Fruit fly (Drosophila melanogaster) ovary, adult (tissue): ENCODE data around the gene slmb.

Source experiments
- CG17801 ChIP-seq: fragments of 200-800 bp; optimal IDR thresholded peaks from 2 replicates; lab custom pipeline; 2019; ENCODE audit warnings: missing biosample characterization, mild to moderate bottlenecking, missing genetic modification characterization, moderate library complexity; ENCODE audit not compliant: partially characterized antibody

slmb gene

DNA sequence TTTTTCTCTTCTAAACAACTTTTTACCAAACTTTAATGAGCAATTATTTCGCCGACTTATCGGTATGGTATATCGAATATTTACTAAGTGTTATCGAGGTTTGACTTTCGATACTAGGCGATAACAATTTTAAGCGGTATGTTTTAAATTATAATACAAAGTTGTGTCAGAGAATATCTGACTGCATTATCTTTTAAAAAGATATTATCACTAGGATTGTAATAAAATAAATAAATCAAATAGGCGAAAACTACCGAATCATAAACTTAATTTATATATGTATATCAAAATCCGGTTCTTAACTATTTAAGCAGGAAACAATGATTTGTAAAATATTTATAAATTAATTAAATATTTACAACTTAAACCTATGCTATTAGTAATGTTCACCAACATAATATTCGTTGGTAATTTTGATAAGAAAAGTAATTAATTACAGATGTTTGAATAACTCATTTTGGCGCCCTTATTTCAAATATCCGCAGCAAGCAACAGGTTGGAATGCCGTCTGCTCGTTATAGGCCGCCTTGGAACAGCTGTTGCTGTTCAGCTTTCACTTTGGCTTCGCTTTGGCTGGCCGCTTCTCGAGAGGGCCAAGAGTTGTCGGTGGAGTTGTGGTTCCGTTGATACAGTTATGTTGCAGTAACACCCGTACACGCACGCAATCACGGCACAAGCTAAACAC, 19.2 kb downstream of the slmb start, which contains the start of the genes Sec15 and rtet:
Sec15 (minus strand) TSS at position 66 of the 685 bp plus-strand sequence.
rtet (plus strand) TSS at position 540 of the 685 bp plus-strand sequence.
- peak; percentile 73 for TF ChIP-seq CG17801 (GFP tag; lab: Kevin White, UChicago)

DNA sequence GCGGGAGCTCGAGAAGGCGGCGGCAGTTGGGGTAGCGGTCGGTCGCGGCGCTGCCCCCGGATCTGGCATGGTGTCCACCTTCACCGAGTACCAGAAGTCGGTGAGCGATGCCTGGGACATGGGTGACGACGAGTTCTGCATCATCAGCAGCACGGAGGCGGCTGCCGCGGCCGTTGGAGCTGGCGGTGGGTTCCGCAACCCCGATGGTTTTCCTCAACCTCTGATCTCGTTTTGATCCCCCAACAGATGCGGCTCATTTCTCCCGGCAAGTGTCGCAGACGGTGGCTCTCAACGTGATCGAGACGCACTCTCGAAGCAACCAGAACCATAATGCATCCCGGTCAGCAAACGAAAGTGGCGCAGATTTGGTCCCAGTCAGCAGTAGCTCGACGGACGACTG, 24.8 kb downstream of the slmb start:
- no peak for TF ChIP-seq CG17801 (GFP tag; lab: Kevin White, UChicago)

DNA sequence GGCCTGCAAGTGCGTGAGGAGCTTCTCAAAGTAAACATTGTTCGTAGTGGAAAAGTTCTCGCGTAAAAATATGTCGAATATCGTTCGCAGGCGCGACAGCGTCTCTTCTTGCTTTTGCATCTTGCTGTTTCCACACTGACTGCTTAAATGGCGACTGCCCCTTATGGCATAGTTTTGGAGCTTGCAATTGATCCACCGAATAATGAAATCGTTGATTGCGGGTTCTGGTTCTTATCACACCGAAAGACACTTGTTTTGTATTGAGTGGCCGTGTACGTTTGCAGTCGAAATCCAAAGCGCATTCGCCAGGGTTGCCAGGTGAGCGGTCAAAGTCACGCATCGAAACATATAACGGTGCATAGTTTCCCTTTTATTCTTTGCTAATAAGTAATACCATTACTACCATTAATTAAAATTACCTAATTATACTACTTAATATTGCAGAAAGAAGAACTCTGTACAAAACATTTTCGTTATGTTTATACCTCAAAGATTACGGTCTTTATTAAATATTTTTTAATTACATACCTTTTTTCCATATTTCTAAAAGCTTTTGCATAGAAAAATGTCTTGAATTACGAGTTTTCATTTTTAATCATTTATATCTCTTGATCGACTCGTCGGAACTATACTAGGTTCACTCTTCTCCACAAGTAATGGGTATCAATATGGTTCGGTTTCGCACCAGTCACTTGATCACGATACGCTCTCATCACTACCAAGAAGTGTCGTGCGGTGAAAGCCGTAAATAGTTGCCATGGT, 25.7 kb downstream of the slmb start, which contains the start of the genes CG7044 and Tbc1d22:
CG7044 (minus strand) TSS at position 266 of the 762 bp plus-strand sequence.
Tbc1d22 (plus strand) TSS at position 747 of the 762 bp plus-strand sequence.
- peak; percentile 15 for TF ChIP-seq CG17801 (GFP tag; lab: Kevin White, UChicago)

DNA sequence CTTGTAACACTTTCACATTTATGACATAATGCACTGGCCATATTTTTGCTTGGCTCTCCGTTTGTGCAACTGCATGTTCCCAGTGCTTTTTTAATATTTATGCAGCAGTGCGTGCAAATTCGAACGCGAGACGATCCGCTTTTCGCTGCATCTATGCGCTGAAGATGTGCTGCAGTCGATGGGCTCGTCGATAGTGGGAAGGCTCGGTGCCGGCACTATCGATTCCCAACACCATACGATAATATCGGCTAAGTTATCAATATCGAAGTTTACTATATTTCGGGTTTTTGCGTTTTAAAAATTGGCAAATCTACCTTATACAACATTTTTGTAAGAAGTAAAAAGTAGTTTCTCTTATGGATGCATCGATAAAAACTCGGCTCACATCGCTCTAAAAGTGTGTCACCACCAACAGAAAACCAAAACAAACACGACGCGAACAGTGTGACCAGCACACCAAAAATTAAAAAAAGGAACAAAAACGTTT, 29.6 kb downstream of the slmb start, which contains the start of gene RhoGAP93B:
RhoGAP93B (minus strand) TSS at position 197 of the 487 bp plus-strand sequence.
- TF ChIP-seq CG17801 (GFP tag; lab: Kevin White, UChicago), result peak; percentile 95

DNA sequence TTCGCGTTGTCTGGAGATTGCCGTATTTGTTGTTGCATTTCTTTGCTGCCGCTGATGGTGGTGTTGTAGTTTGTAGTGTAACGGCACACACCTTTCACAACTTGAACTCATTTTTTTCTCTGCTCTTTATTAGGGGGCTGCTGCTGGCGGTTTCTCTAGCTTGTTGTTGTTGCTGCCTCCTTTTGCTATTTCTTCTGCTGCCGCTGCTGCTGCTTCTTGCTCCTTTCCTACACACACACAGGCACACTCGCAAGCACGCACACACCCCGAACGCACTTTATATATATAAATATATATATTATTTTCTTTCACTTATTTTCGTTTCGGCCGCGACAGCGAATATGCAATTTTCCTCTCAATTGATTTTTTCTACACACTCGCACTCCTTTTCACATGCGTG, 30.1 kb downstream of the slmb start:
- TF ChIP-seq CG17801 (GFP tag; lab: Kevin White, UChicago), result no peak

DNA sequence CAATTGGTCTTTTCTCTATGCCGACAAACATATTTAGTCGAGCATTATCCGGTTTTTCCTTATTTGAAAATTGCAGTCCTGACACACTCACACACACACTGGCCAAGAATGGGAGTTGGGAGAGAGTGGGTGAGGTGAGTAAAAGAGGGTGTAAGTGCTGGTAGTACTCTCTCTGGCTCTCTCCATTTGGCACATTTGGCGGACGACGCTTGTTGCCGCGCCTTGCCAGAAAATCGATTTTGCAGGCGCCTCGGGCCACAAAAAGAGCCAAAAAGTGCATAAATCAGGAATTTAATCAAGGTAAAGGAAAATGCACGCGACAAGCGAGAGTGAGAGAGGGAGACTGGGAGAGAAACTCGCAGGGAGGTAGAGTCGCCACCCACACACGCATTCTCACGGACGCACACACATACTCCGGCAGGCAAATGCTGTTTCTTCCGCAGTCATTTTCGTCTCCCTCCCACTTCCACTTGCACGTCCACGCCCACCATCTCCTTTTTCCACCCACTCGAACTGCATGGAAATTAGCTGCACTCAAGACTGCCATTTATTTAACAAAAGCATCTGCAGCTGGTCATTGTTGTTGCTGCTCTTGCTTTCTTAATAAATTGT, 30.6 kb downstream of the slmb start:
- TF ChIP-seq CG17801 (GFP tag; lab: Kevin White, UChicago), result no peak

DNA sequence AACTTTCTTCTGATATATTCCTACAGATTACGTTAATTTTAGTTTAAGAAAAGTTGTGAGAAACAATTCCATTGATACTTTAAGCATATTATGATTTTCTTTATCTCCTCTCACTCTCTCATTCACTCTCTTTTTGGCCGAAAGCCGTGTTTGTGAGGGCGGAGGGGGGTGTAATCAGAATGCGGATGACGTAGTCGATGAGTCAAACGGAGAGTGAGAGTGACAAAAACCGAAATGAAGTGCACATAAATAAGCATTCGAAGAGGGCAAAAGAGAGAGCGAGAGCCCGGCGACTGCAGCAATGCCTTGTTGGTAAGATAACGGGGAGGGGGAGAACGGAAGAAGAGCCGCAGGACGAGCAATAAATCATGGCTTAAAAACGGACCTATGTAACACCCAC, 33.0 kb downstream of the slmb start:
- TF ChIP-seq CG17801 (GFP tag; lab: Kevin White, UChicago), result no peak

DNA sequence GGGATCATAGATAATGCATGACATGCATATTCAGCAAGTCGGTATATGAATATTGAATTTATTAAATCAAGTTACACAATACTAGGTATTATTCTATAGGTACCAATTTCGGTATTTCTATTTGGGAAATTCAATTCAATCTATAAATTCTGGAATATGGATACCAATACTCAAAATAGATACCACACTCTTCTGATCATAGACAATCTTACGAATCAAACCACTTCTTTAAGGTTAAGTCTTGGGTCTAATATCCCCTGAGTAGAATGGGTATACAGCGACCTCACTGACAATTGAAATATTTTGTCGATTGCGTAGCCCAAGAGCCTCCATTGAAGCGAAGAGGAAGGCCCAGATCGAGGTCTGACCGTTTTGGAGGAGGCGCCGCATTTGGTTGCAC, 34.5 kb downstream of the slmb start:
- TF ChIP-seq CG17801 (GFP tag; lab: Kevin White, UChicago), result no peak

DNA sequence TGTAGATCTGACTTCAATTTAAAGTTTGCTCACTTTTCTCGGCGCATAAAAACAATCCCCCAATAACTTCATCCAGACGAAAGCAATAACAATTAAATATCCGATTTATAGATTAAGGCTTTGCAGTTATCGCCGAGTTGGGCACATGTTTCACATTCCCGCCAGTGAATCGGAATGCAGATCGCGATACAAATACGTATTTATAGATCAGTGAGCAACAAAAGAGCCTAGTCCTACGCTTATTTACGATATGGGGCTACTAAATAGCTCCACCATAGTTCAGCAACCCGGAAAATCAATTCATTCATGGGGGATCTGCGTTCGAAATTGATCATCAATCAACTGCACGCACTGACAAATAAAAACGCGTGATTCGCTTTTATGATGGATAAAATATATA, 35.2 kb downstream of the slmb start:
- no peak for TF ChIP-seq CG17801 (GFP tag; lab: Kevin White, UChicago)

DNA sequence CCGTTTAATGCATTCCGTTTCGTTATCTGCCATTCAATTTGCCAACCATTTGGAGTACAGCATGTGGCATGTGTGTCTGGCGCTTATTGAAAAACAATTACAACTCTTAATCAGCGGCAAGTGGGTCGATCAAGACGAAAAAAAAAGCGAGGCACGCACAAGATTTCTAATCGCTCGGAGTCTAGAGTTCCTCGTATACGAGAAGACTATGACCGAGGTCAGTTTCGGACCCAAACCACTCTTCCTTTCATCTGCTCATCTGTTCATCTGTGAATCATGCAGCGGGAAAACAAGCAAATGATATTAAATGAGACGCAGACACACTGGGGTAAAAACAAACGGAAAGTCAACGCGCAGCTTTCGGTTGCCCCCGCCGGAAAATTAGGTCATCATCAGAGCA, 35.8 kb downstream of the slmb start:
- no peak for TF ChIP-seq CG17801 (GFP tag; lab: Kevin White, UChicago)

DNA sequence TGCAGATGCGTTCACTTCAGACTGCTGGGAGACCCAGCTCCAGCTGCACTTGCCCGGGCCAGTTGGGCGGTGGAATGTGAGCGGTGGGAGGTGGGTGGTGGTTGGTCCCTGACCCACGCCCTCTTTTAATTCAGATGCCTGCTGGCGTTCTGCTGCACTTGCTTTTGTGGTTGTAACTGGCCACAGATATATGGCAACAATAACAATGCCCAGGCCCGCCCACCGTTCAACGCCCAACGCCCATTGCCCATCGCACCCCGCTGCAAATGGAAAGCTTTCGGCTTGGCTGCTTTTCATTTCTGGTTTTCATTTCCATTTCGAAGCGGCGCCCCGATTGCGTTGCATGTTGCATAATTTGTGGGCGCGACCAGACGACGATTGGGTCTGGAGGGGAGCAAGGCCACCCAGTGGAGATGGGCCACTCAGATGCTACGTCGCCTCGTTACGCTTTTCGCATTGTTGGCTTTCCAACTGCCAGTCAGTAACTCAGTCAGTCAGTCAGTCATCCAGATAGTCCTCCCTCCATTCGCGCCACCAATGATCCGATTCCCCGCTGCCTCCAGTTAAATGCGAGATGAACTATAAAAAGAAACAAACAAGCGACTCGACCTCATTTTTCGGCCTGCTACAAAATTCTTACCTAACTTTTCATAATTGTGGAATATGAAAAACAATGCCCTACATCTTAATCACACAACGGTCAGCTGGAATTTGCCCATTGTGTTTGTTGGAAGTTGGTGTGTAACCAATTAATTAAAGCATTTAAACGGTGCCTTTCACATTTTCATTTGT, 36.9 kb downstream of the slmb start:
- no peak for TF ChIP-seq CG17801 (GFP tag; lab: Kevin White, UChicago)

DNA sequence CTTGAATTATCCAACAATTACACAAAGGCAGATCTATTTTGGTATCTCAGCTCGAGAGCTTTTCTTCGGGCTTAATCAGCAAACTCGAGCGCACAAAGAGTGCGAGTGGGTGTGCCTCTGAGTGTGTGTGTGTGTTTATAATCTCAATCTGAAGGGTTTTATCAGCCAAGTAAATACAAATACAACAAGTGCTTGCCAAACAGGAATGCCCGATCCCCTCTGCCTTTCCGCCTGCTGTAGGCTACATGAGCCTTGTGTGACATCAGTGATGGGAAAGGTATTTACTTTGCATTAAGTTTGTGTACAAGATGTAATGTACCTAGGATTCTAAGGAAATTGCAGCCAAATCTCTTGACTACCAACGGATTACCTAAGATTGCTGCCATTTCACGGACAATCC, 37.9 kb downstream of the slmb start:
- TF ChIP-seq CG17801 (GFP tag; lab: Kevin White, UChicago), result no peak

DNA sequence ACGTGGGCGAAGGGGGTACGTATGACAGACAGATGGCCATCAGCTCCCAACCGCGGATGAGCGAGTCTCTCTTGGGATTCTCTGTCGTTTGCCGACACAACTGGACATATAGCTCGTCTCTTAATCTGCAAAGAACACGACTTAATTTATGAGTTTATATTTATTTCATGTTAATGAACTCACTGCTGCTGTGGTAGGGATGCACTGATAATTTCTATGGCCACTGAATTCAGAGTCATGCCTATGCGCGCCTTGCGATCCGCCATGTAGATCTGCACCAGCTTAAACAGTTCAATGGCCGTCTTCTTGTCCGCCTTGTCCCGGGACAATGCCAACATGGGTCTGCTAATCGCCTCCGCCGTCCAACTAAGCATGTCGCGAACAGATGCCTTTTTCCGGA, 42.3 kb downstream of the slmb start:
- TF ChIP-seq CG17801 (GFP tag; lab: Kevin White, UChicago), result no peak

DNA sequence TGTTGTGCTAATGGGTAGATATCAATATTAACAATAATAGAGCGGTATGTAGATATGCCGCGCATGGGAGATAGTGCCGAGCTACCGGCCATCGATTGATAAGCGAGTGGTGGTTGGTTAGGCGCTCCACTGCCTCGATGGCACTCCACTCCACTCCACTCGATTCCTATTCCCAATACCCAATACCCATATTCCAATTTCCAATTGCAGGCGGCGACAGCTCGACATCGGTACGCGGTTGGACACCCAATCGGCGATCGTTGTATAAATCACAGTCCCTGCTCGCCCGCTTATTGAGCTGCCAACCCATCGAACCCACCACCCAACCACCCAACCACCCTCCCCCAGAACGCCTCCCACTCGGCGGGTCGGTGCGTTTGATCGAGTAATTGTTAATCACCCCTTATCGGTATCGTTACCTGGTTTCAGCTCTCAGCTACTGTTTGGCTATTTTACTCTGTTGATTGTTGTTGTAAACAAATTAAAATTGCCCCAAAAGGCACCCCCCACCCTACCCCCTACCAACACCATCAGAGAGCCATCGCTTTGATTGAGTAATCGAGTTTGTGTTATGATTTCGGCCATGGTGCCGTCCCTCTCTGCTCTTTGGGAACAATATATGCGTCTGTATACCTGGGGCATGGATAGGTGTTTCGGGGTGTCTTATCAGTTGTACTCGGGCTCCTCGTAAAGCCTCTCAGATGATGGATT, 46.3 kb downstream of the slmb start, which contains the start of gene HHEX:
HHEX (minus strand) TSS at position 51 of the 711 bp plus-strand sequence.
- TF ChIP-seq CG17801 (GFP tag; lab: Kevin White, UChicago), result no peak
